Worm (Caenorhabditis elegans) whole organism, L1 larva: ENCODE data around the gene Y53G8AR.8.

ENCODE experiments used
- aha-1 ChIP-seq: fragments of 150-350 bp; optimal IDR thresholded peaks from 2 replicates; lab custom pipeline; 2014; ENCODE audit warnings: missing biosample characterization, missing genetic modification characterization
- alr-1 ChIP-seq: fragments of 200-800 bp; sonication (Bioruptor generic); optimal IDR thresholded peaks from 2 replicates; lab custom pipeline; 2018; ENCODE audit warnings: borderline replicate concordance, mild to moderate bottlenecking, missing genetic modification characterization, missing compliant biosample characterization
- aly-2 ChIP-seq: fragments of 150-350 bp; optimal IDR thresholded peaks from 2 replicates; lab custom pipeline; 2014; ENCODE audit warnings: missing biosample characterization, missing genetic modification characterization
- ama-1 ChIP-seq: fragments of 150-350 bp; optimal IDR thresholded peaks from 2 replicates; lab custom pipeline; 2014
- ceh-82 ChIP-seq, 3 experiments: fragments of 150-350 bp in 1 of 3; sonication (generic microtip) in 2 of 3; optimal IDR thresholded peaks; 2 replicates each; lab custom pipeline; 2014 to 2017; ENCODE audit warnings: missing biosample characterization in 3 of 3, missing genetic modification characterization in 3 of 3
- ceh-88 ChIP-seq: fragments of 200-800 bp; sonication (Bioruptor generic); IDR thresholded peaks from 2 replicates; pipeline ENCODE4 v1.3.6; 2022; ENCODE audit warnings: missing genetic modification characterization, missing compliant biosample characterization
- ceh-90 ChIP-seq: sonication (generic microtip); optimal IDR thresholded peaks from 2 replicates; lab custom pipeline; 2016; ENCODE audit warnings: missing genetic modification characterization, missing compliant biosample characterization
- efl-1 ChIP-seq, 4 experiments: fragments of 150-350 bp; optimal IDR thresholded peaks in 3 of 4; peaks in 1 of 4; 1 replicate in 1 of 4; 2 replicates in 3 of 4; lab custom pipeline; 2014; ENCODE audit warnings: missing biosample characterization in 2 of 4, missing genetic modification characterization in 2 of 4, missing genetic modification reagents in 2 of 4
- fkh-10 ChIP-seq: sonication (generic microtip); optimal IDR thresholded peaks from 2 replicates; lab custom pipeline; 2017; ENCODE audit warnings: missing biosample characterization, missing genetic modification reagents, missing genetic modification characterization
- fkh-8 ChIP-seq: sonication (generic microtip); optimal IDR thresholded peaks from 2 replicates; lab custom pipeline; 2016; ENCODE audit warnings: mild to moderate bottlenecking, missing genetic modification characterization, missing compliant biosample characterization
- hpl-2 ChIP-seq: fragments of 150-350 bp; optimal IDR thresholded peaks from 2 replicates; lab custom pipeline; 2014; ENCODE audit warnings: missing biosample characterization, missing genetic modification reagents, missing genetic modification characterization
- isw-1 ChIP-seq: fragments of 200-800 bp; sonication (Bioruptor generic); IDR thresholded peaks from 2 replicates; pipeline ENCODE4 v1.3.6; 2022; ENCODE audit warnings: missing genetic modification characterization, missing compliant biosample characterization
- jun-1 ChIP-seq: fragments of 150-350 bp; optimal IDR thresholded peaks from 2 replicates; lab custom pipeline; 2014; ENCODE audit warnings: missing biosample characterization, missing genetic modification reagents, missing genetic modification characterization
- lin-15B ChIP-seq: fragments of 150-350 bp; sonication (generic microtip); optimal IDR thresholded peaks from 3 replicates; lab custom pipeline; 2014; ENCODE audit warnings: missing biosample characterization, missing genetic modification characterization
- lin-39 ChIP-seq: fragments of 150-350 bp; optimal IDR thresholded peaks from 2 replicates; lab custom pipeline; 2014; ENCODE audit warnings: missing biosample characterization, missing genetic modification reagents, missing genetic modification characterization
- lir-3 ChIP-seq: sonication (generic microtip); optimal IDR thresholded peaks from 2 replicates; lab custom pipeline; 2016; ENCODE audit warnings: mild to moderate bottlenecking, missing genetic modification characterization, moderate library complexity, missing compliant biosample characterization; ENCODE audit not compliant: poor library complexity
- mef-2 ChIP-seq: fragments of 150-350 bp; optimal IDR thresholded peaks from 2 replicates; lab custom pipeline; 2014; ENCODE audit warnings: missing biosample characterization, missing genetic modification characterization
- mep-1 ChIP-seq: fragments of 150-350 bp; optimal IDR thresholded peaks from 2 replicates; lab custom pipeline; 2014; ENCODE audit warnings: missing biosample characterization, missing genetic modification characterization
- nhr-12 ChIP-seq: sonication (generic microtip); optimal IDR thresholded peaks from 2 replicates; lab custom pipeline; 2017; ENCODE audit warnings: missing biosample characterization, missing genetic modification characterization
- nhr-237 ChIP-seq: fragments of 150-350 bp; optimal IDR thresholded peaks from 2 replicates; lab custom pipeline; 2014; ENCODE audit warnings: missing biosample characterization, missing genetic modification characterization
- nhr-28 ChIP-seq: fragments of 150-350 bp; optimal IDR thresholded peaks from 2 replicates; lab custom pipeline; 2014; ENCODE audit warnings: missing biosample characterization, missing genetic modification characterization
- nhr-47 ChIP-seq: sonication (generic microtip); optimal IDR thresholded peaks from 2 replicates; lab custom pipeline; 2016; ENCODE audit warnings: mild to moderate bottlenecking, missing genetic modification characterization, moderate library complexity, missing compliant biosample characterization
- nhr-76 ChIP-seq: sonication (generic microtip); optimal IDR thresholded peaks from 2 replicates; lab custom pipeline; 2017; ENCODE audit warnings: missing biosample characterization, missing genetic modification characterization
- pag-3 ChIP-seq: sonication (generic microtip); optimal IDR thresholded peaks from 2 replicates; lab custom pipeline; 2017; ENCODE audit warnings: missing genetic modification characterization, mild to moderate bottlenecking, missing compliant biosample characterization, antibody characterized with exemption, borderline replicate concordance; ENCODE audit not compliant: insufficient read depth
- pax-3 ChIP-seq: fragments of 200-800 bp; sonication (Bioruptor generic); optimal IDR thresholded peaks from 2 replicates; lab custom pipeline; 2018; ENCODE audit warnings: mild to moderate bottlenecking, missing genetic modification characterization, moderate library complexity, missing compliant biosample characterization
- sox-4 ChIP-seq: sonication (generic microtip); optimal IDR thresholded peaks from 2 replicates; lab custom pipeline; 2016; ENCODE audit warnings: missing genetic modification characterization, missing compliant biosample characterization
- sptf-1 ChIP-seq: fragments of 150-350 bp; optimal IDR thresholded peaks from 2 replicates; lab custom pipeline; 2014; ENCODE audit warnings: missing biosample characterization, missing genetic modification characterization
- unc-130 ChIP-seq: fragments of 150-350 bp; optimal IDR thresholded peaks from 2 replicates; lab custom pipeline; 2017; ENCODE audit warnings: missing biosample characterization, missing genetic modification characterization, inconsistent platforms
- unc-62 ChIP-seq: fragments of 150-350 bp; optimal IDR thresholded peaks from 2 replicates; lab custom pipeline; 2014; ENCODE audit warnings: missing biosample characterization, missing genetic modification reagents, missing genetic modification characterization
- xbp-1 ChIP-seq: sonication (generic microtip); optimal IDR thresholded peaks from 2 replicates; lab custom pipeline; 2016; ENCODE audit warnings: missing genetic modification characterization, missing compliant biosample characterization
- zip-4 ChIP-seq: fragments of 200-800 bp; sonication (Bioruptor generic); optimal IDR thresholded peaks from 2 replicates; lab custom pipeline; 2018; ENCODE audit warnings: mild to moderate bottlenecking, missing genetic modification characterization, moderate library complexity, missing compliant biosample characterization
- ztf-11 ChIP-seq, 2 experiments: sonication (generic microtip); optimal IDR thresholded peaks; 2 replicates each; lab custom pipeline; 2016 to 2017; ENCODE audit warnings: missing genetic modification characterization in 2 of 2, missing biosample characterization in 1 of 2, missing compliant biosample characterization in 1 of 2
- ztf-4 ChIP-seq: fragments of 150-350 bp; optimal IDR thresholded peaks from 2 replicates; lab custom pipeline; 2014; ENCODE audit warnings: missing biosample characterization, missing genetic modification characterization

Y53G8AR.8 gene

ce11 chrIII:3242379-3242778, 51.8 kb downstream of the Y53G8AR.8 start:
- TF ChIP-seq pag-3 (tag; lab: Kevin White, UChicago) (no peak), jun-1 (tag; lab: Kevin White, UChicago) (no peak), nhr-76 (no peak), nhr-28 (tag; lab: Kevin White, UChicago) (no peak), ztf-11 (tag; optimal IDR thresholded peaks at IDR 0.05; lab: Kevin White, UChicago) (no peak), nhr-47 (no peak), ceh-90 (tag; lab: Kevin White, UChicago) (no peak), hpl-2 (GFP tag; lab: Kevin White, UChicago) (no peak), unc-62 (GFP tag; lab: Kevin White, UChicago) (no peak), ztf-4 (tag; lab: Kevin White, UChicago) (no peak), ama-1 (no peak), lin-39 (no peak), fkh-8 (tag; lab: Kevin White, UChicago) (no peak), pax-3 (tag; lab: Kevin White, UChicago) (no peak), alr-1 (tag; lab: Kevin White, UChicago) (no peak), ceh-88 (no peak), sox-4 (tag; lab: Kevin White, UChicago) (no peak), lir-3 (tag; lab: Kevin White, UChicago) (no peak)

- no peak for TF ChIP-seq unc-130 (tag; lab: Kevin White, UChicago)
- no peak for TF ChIP-seq sox-4 (tag; lab: Kevin White, UChicago)
- TF ChIP-seq nhr-12 (tag; lab: Kevin White, UChicago) = no peak
- no peak for TF ChIP-seq hpl-2 (GFP tag; lab: Kevin White, UChicago)
- TF ChIP-seq xbp-1 (tag; lab: Kevin White, UChicago) = no peak
- no peak for TF ChIP-seq efl-1 (optimal IDR thresholded peaks at IDR 0.05; lab: Kevin White, UChicago)
- no peak for TF ChIP-seq efl-1 (GFP tag; optimal IDR thresholded peaks at IDR 0.05 in 1 of 2; lab: Kevin White, UChicago)
- no peak for TF ChIP-seq fkh-10 (GFP tag; lab: Kevin White, UChicago)
- no peak for TF ChIP-seq zip-4 (GFP tag; lab: Kevin White, UChicago)
- TF ChIP-seq ceh-82 (tag; optimal IDR thresholded peaks at IDR 0.05; lab: Kevin White, UChicago) = no peak
- no peak for TF ChIP-seq lin-15B (tag; lab: Kevin White, UChicago)
- TF ChIP-seq sptf-1 (tag; lab: Kevin White, UChicago) = no peak
- TF ChIP-seq, all 84 proteins: peak for 0
These were observed 52.2 kb downstream of the Y53G8AR.8 start for ce11 chrIII:3241943-3242342.

- TF ChIP-seq nhr-47 = no peak
- no peak for TF ChIP-seq lin-15B (tag; lab: Kevin White, UChicago)
- no peak for TF ChIP-seq alr-1 (tag; lab: Kevin White, UChicago)
- no peak for TF ChIP-seq nhr-237 (tag; lab: Kevin White, UChicago)
- TF ChIP-seq hpl-2 (GFP tag; lab: Kevin White, UChicago) = no peak
- no peak for TF ChIP-seq aha-1 (tag; lab: Kevin White, UChicago)
- TF ChIP-seq mep-1 (tag; lab: Kevin White, UChicago) = no peak
These were observed 52.8 kb downstream of the Y53G8AR.8 start for ce11 chrIII:3241361-3241760.

DNA sequence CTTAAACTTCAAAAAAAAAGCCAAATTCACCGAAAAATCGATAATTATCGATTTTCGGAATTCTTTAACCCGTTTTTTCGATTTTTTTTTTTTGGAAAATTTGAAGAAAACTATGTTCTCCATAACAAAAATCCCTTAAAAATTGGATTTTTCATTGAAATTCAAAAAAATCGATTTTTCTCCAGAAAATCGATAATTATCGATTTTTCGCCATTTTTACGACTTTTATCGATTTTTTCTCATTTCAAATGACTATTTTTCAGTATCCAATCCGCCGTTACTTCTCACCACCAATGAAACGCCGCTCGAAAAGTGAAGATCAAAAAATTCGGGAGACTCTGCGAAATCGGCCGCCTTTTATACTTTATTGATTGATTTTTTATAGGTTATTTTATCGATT, 53.2 kb downstream of the Y53G8AR.8 start:
- TF ChIP-seq mef-2 (no peak), aly-2 (no peak), isw-1 (GFP tag; lab: Robert Waterston, UW) (no peak)
